Worm (Caenorhabditis elegans): ENCODE results near the gene Y49E10.29.
A peak's percentile ranks its signal among the peaks of the same experiment; 100 is the strongest.

Gene Y49E10.29

ce11 chrIII:12468869-12469268 is at the start of gene Y49E10.29:
TSS of gene Y49E10.29 (plus strand) at chrIII:12469169.
- TF ChIP-seq elt-3 (tag; optimal IDR thresholded peaks at IDR 0.05) (no peak), nhr-237 (tag; optimal IDR thresholded peaks at IDR 0.05) (no peak), nhr-6 (tag; optimal IDR thresholded peaks at IDR 0.05) (no peak), sem-4 (tag; optimal IDR thresholded peaks at IDR 0.05) (no peak), gmeb-1 (tag; optimal IDR thresholded peaks at IDR 0.05) (no peak), ZK546.5 (tag; optimal IDR thresholded peaks at IDR 0.05) (no peak), nhr-23 (tag; optimal IDR thresholded peaks at IDR 0.05) (no peak)

- TF ChIP-seq nhr-12 (tag; optimal IDR thresholded peaks at IDR 0.05) (no peak), peb-1 (tag; optimal IDR thresholded peaks at IDR 0.05) (no peak), nhr-25 (tag; optimal IDR thresholded peaks at IDR 0.05) (no peak), egl-27 (tag; optimal IDR thresholded peaks at IDR 0.05) (no peak), ZK546.5 (tag; optimal IDR thresholded peaks at IDR 0.05) (no peak), sem-4 (tag; optimal IDR thresholded peaks at IDR 0.05) (no peak), nhr-129 (tag; optimal IDR thresholded peaks at IDR 0.05) (no peak), elt-1 (tag; optimal IDR thresholded peaks at IDR 0.05) (no peak), ama-1 (optimal IDR thresholded peaks at IDR 0.05) (no peak), Y55F3AM.14 (GFP tag; optimal IDR thresholded peaks at IDR 0.05) (no peak), lin-13 (GFP tag; optimal IDR thresholded peaks at IDR 0.05) (no peak), lsy-2 (tag; optimal IDR thresholded peaks at IDR 0.05) (no peak), fos-1 (tag; optimal IDR thresholded peaks at IDR 0.05) (no peak), lin-11 (tag; optimal IDR thresholded peaks at IDR 0.05) (no peak), ceh-16 (tag; optimal IDR thresholded peaks at IDR 0.05) (no peak), elt-3 (tag; optimal IDR thresholded peaks at IDR 0.05) (no peak)
Observed at ce11 chrIII:12420256-12420655, 48.7 kb upstream of the Y49E10.29 start.

ce11 chrIII:12421708-12422107 is 47.3 kb upstream of the Y49E10.29 start, which contains the start of gene tat-1:
TSS of gene tat-1 (minus strand) at chrIII:12421718.
- no peak for TF ChIP-seq ztf-4 (tag; optimal IDR thresholded peaks at IDR 0.05)
- peak; percentile 42 for TF ChIP-seq unc-55 (GFP tag; optimal IDR thresholded peaks at IDR 0.05)
- no peak for TF ChIP-seq nhr-6 (tag; optimal IDR thresholded peaks at IDR 0.05)
- TF ChIP-seq nhr-129 (tag; optimal IDR thresholded peaks at IDR 0.05): no peak
- TF ChIP-seq nhr-12 (tag; optimal IDR thresholded peaks at IDR 0.05): no peak
- no peak for TF ChIP-seq zag-1 (tag; optimal IDR thresholded peaks at IDR 0.05)
- peak; percentile 2 for TF ChIP-seq C34F6.9 (tag; optimal IDR thresholded peaks at IDR 0.05)
- TF ChIP-seq ceh-16 (tag; optimal IDR thresholded peaks at IDR 0.05): no peak
- TF ChIP-seq nhr-23 (tag; optimal IDR thresholded peaks at IDR 0.05): no peak
- no peak for TF ChIP-seq ztf-11 (tag; optimal IDR thresholded peaks at IDR 0.05)
- TF ChIP-seq nhr-11 (tag; optimal IDR thresholded peaks at IDR 0.05): no peak
- no peak for TF ChIP-seq fos-1 (tag; optimal IDR thresholded peaks at IDR 0.05)
- no peak for TF ChIP-seq blmp-1 (tag; optimal IDR thresholded peaks at IDR 0.05; ENCODE audit: insufficient read depth)
- no peak for TF ChIP-seq mdl-1 (tag; optimal IDR thresholded peaks at IDR 0.05)
- no peak for TF ChIP-seq ceh-82 (tag; optimal IDR thresholded peaks at IDR 0.05)
- TF ChIP-seq snpc-4 (tag; optimal IDR thresholded peaks at IDR 0.05): no peak
- no peak for TF ChIP-seq Y55F3AM.14 (GFP tag; optimal IDR thresholded peaks at IDR 0.05)
- no peak for TF ChIP-seq lin-13 (GFP tag; optimal IDR thresholded peaks at IDR 0.05)

ce11 chrIII:12424066-12424465 is 44.9 kb upstream of the Y49E10.29 start:
- TF ChIP-seq F13H6.1 (tag; optimal IDR thresholded peaks at IDR 0.05): peak; percentile 45
- TF ChIP-seq aly-2 (tag; optimal IDR thresholded peaks at IDR 0.05): no peak
- peak; percentile 12 for TF ChIP-seq C34F6.9 (tag; optimal IDR thresholded peaks at IDR 0.05)
- TF ChIP-seq unc-55 (GFP tag; optimal IDR thresholded peaks at IDR 0.05): no peak
- TF ChIP-seq egl-27 (tag; optimal IDR thresholded peaks at IDR 0.05): no peak
- no peak for TF ChIP-seq lin-11 (tag; optimal IDR thresholded peaks at IDR 0.05)
- peak; percentile 97 for TF ChIP-seq fos-1 (tag; optimal IDR thresholded peaks at IDR 0.05)
- no peak for TF ChIP-seq sma-9 (GFP tag; optimal IDR thresholded peaks at IDR 0.05)
- TF ChIP-seq sma-9 (tag; optimal IDR thresholded peaks at IDR 0.05): no peak
- no peak for TF ChIP-seq mdl-1 (tag; optimal IDR thresholded peaks at IDR 0.05)
- peak; percentile 76 for TF ChIP-seq nhr-129 (tag; optimal IDR thresholded peaks at IDR 0.05)
- peak; percentile 31 for TF ChIP-seq gmeb-1 (tag; optimal IDR thresholded peaks at IDR 0.05)
- TF ChIP-seq elt-1 (tag; optimal IDR thresholded peaks at IDR 0.05): no peak

- peak; percentile 94 for TF ChIP-seq nhr-25 (tag; optimal IDR thresholded peaks at IDR 0.05)
- no peak for TF ChIP-seq nhr-12 (tag; optimal IDR thresholded peaks at IDR 0.05)
- TF ChIP-seq nhr-11 (tag; optimal IDR thresholded peaks at IDR 0.05): no peak
Observed at ce11 chrIII:12424663-12425062, 44.3 kb upstream of the Y49E10.29 start.
